Worm (Caenorhabditis elegans): ENCODE data around the gene F43C1.5.

Gene F43C1.5

DNA sequence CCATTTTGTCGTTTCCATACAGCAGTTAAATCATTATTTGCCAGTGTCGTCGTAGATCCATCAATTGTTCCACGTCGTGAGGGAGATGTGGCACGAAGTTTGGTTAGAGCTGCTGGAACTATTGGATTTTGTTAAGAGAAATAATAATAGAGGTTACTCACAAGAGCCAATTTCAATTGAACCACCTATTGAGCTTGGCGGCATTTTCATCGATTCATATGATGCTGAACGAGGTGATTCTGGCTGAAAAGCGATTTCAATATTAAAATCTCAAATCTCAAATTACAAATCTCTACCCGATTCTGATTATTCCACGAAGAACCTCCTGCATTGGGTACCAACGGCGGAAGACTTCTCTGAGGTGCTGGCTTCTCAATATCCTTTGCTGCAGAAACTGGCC, 29.0 kb downstream of the F43C1.5 start:
- TF ChIP-seq peb-1 (tag; optimal IDR thresholded peaks at IDR 0.05) (no peak), mbf-1 (tag; optimal IDR thresholded peaks at IDR 0.05) (no peak), alr-1 (tag; optimal IDR thresholded peaks at IDR 0.05) (no peak), unc-55 (GFP tag; optimal IDR thresholded peaks at IDR 0.05) (no peak), gmeb-1 (tag; optimal IDR thresholded peaks at IDR 0.05) (no peak), lin-13 (GFP tag; optimal IDR thresholded peaks at IDR 0.05) (no peak), skn-1 (tag; optimal IDR thresholded peaks at IDR 0.05) (no peak), ZK546.5 (tag; optimal IDR thresholded peaks at IDR 0.05) (no peak), zag-1 (tag; optimal IDR thresholded peaks at IDR 0.05) (no peak), nhr-23 (tag; optimal IDR thresholded peaks at IDR 0.05) (no peak), fos-1 (tag; optimal IDR thresholded peaks at IDR 0.05) (no peak), unc-39 (tag; optimal IDR thresholded peaks at IDR 0.05) (no peak), snpc-4 (tag; optimal IDR thresholded peaks at IDR 0.05) (no peak), lin-39 (tag; optimal IDR thresholded peaks at IDR 0.05) (no peak), nhr-77 (tag; optimal IDR thresholded peaks at IDR 0.05) (no peak), elt-3 (tag; optimal IDR thresholded peaks at IDR 0.05) (no peak)

DNA sequence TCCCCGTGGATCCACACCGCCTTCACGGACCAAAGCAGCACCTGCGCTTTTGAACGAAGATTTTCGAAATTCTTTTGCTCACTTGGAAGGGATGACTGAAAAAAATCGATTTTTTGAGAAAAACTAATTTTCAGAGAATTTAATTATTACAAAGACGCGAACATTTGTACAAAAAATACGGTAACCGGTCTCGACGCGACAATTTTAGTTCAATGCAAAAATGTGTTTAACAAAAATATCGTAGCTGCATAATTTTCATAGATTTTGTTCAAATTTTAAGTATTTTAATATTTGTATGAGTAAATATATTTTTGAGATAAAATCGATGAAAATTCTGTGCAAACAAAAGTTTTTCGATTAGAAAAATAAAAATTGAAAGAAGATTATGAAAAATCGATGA, 34.1 kb downstream of the F43C1.5 start, which contains the start of gene T08A11.1:
TSS of gene T08A11.1 (minus strand) at position 101 of the 400 bp plus-strand sequence.
- TF ChIP-seq ztf-11 (tag; optimal IDR thresholded peaks at IDR 0.05) (no peak), crh-2 (tag; optimal IDR thresholded peaks at IDR 0.05) (no peak)

- TF ChIP-seq Y55F3AM.14 (GFP tag; optimal IDR thresholded peaks at IDR 0.05): no peak
- TF ChIP-seq sma-9 (GFP tag; optimal IDR thresholded peaks at IDR 0.05): no peak
- TF ChIP-seq sma-9 (tag; optimal IDR thresholded peaks at IDR 0.05): no peak
- TF ChIP-seq unc-62 (GFP tag; optimal IDR thresholded peaks at IDR 0.05): no peak
- no peak for TF ChIP-seq lsy-2 (tag; optimal IDR thresholded peaks at IDR 0.05)
- TF ChIP-seq nhr-237 (tag; optimal IDR thresholded peaks at IDR 0.05): no peak
- TF ChIP-seq peb-1 (tag; optimal IDR thresholded peaks at IDR 0.05): no peak
- no peak for TF ChIP-seq fos-1 (tag; optimal IDR thresholded peaks at IDR 0.05)
- no peak for TF ChIP-seq sem-4 (tag; optimal IDR thresholded peaks at IDR 0.05)
- TF ChIP-seq lin-13 (GFP tag; optimal IDR thresholded peaks at IDR 0.05): no peak
- TF ChIP-seq dmd-4 (tag; optimal IDR thresholded peaks at IDR 0.05): no peak
- no peak for TF ChIP-seq skn-1 (tag; optimal IDR thresholded peaks at IDR 0.05)
- no peak for TF ChIP-seq sma-3 (GFP tag; optimal IDR thresholded peaks at IDR 0.05)
- no peak for TF ChIP-seq nhr-6 (tag; optimal IDR thresholded peaks at IDR 0.05)
- TF ChIP-seq lin-39 (tag; optimal IDR thresholded peaks at IDR 0.05): no peak
- no peak for TF ChIP-seq F13H6.1 (tag; optimal IDR thresholded peaks at IDR 0.05)
- TF ChIP-seq ztf-4 (tag; optimal IDR thresholded peaks at IDR 0.05): no peak
- no peak for TF ChIP-seq nhr-23 (tag; optimal IDR thresholded peaks at IDR 0.05)
- no peak for TF ChIP-seq C34F6.9 (tag; optimal IDR thresholded peaks at IDR 0.05)
- TF ChIP-seq nhr-12 (tag; optimal IDR thresholded peaks at IDR 0.05): no peak
- TF ChIP-seq nhr-21 (tag; optimal IDR thresholded peaks at IDR 0.05): no peak
These were observed 37.0 kb downstream of the F43C1.5 start for ce11 chrIII:4265892-4266291.

DNA sequence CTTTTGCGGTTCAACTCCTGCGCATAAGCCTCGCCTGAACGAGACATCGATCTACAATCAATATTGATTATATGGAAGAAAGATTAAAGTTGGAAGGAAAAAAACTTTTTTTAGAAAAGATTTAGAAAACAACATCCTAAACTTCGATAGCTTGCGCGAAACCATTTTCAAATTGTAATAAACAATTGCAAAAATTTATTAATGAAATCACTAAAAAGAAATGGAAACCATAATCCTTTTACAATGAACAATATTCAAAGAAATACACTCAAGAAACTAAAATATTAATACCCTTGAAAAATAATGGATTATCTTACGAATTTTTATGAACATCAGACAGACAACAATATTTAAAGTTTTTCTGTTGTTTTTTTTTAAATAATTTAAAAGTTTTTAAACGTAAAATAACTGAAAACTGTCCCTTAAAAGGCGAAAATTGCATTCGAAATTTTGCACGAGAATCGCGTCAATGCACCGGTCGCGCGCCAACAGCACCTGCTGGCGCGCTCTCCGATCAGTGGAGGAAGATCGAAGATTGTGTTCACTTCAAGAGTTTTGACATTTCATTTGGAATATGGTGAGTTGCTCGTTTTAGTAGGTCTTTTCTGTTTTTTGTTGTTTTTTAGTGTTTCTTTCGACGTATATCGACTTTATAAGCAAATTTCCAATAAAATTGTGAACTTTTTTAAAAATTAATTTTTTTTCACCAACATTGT, 40.4 kb downstream of the F43C1.5 start, which contains the start of the genes sftb-1 and R10E4.1:
TSS of gene sftb-1 (minus strand) at position 51 of the 716 bp plus-strand sequence.
TSS of gene R10E4.1 (plus strand) at position 524 of the 716 bp plus-strand sequence.
- TF ChIP-seq peb-1 (tag; optimal IDR thresholded peaks at IDR 0.05): no peak
- peak; percentile 32 for TF ChIP-seq ama-1 (optimal IDR thresholded peaks at IDR 0.05)
- peak; percentile 42 for TF ChIP-seq nhr-129 (tag; optimal IDR thresholded peaks at IDR 0.05)
- TF ChIP-seq elt-1 (tag; optimal IDR thresholded peaks at IDR 0.05): no peak
- peak; percentile 48 for TF ChIP-seq fos-1 (tag; optimal IDR thresholded peaks at IDR 0.05)
- peak; percentile 49 for TF ChIP-seq nhr-21 (tag; optimal IDR thresholded peaks at IDR 0.05)
- no peak for TF ChIP-seq egl-27 (tag; optimal IDR thresholded peaks at IDR 0.05)
- TF ChIP-seq alr-1 (tag; optimal IDR thresholded peaks at IDR 0.05): no peak
- TF ChIP-seq gmeb-1 (tag; optimal IDR thresholded peaks at IDR 0.05): peak; percentile 84
- no peak for TF ChIP-seq ztf-1 (GFP tag; conservative IDR thresholded peaks at IDR 0.05)
- no peak for TF ChIP-seq elt-3 (tag; optimal IDR thresholded peaks at IDR 0.05)
- TF ChIP-seq mab-5 (tag; optimal IDR thresholded peaks at IDR 0.05): peak; percentile 34
- peak; percentile 19 for TF ChIP-seq lin-11 (tag; optimal IDR thresholded peaks at IDR 0.05)
- TF ChIP-seq nhr-25 (tag; optimal IDR thresholded peaks at IDR 0.05): peak; percentile 75
- TF ChIP-seq crh-2 (tag; optimal IDR thresholded peaks at IDR 0.05): peak; percentile 78
- no peak for TF ChIP-seq nhr-6 (tag; optimal IDR thresholded peaks at IDR 0.05)
- TF ChIP-seq ztf-11 (tag; optimal IDR thresholded peaks at IDR 0.05): no peak
- peak; percentile 69 for TF ChIP-seq F13H6.1 (tag; optimal IDR thresholded peaks at IDR 0.05)
- TF ChIP-seq lin-13 (GFP tag; optimal IDR thresholded peaks at IDR 0.05): peak; percentile 42
- no peak for TF ChIP-seq unc-39 (tag; optimal IDR thresholded peaks at IDR 0.05)
- TF ChIP-seq unc-55 (GFP tag; optimal IDR thresholded peaks at IDR 0.05): peak; percentile 82
- TF ChIP-seq sma-3 (GFP tag; optimal IDR thresholded peaks at IDR 0.05): peak; percentile 66
- no peak for TF ChIP-seq unc-62 (GFP tag; optimal IDR thresholded peaks at IDR 0.05)
- TF ChIP-seq mdl-1 (tag; optimal IDR thresholded peaks at IDR 0.05): no peak
- TF ChIP-seq sma-9 (GFP tag; optimal IDR thresholded peaks at IDR 0.05): peak; percentile 83
- no peak for TF ChIP-seq sma-9 (tag; optimal IDR thresholded peaks at IDR 0.05)
- TF ChIP-seq aly-2 (tag; optimal IDR thresholded peaks at IDR 0.05): no peak
- no peak for TF ChIP-seq nhr-10 (tag; optimal IDR thresholded peaks at IDR 0.05)
- TF ChIP-seq ZK546.5 (tag; optimal IDR thresholded peaks at IDR 0.05): no peak
- peak; percentile 25 for TF ChIP-seq sem-4 (tag; optimal IDR thresholded peaks at IDR 0.05)
- no peak for TF ChIP-seq blmp-1 (tag; optimal IDR thresholded peaks at IDR 0.05; ENCODE audit: insufficient read depth)
- TF ChIP-seq lsy-2 (tag; optimal IDR thresholded peaks at IDR 0.05): peak; percentile 77 to 89
- peak; percentile 78 for TF ChIP-seq C34F6.9 (tag; optimal IDR thresholded peaks at IDR 0.05)

All from whole organism, L2 larva.